4 worm cellular contexts compared by ENCODE assay signal in the genomic region with DNA sequence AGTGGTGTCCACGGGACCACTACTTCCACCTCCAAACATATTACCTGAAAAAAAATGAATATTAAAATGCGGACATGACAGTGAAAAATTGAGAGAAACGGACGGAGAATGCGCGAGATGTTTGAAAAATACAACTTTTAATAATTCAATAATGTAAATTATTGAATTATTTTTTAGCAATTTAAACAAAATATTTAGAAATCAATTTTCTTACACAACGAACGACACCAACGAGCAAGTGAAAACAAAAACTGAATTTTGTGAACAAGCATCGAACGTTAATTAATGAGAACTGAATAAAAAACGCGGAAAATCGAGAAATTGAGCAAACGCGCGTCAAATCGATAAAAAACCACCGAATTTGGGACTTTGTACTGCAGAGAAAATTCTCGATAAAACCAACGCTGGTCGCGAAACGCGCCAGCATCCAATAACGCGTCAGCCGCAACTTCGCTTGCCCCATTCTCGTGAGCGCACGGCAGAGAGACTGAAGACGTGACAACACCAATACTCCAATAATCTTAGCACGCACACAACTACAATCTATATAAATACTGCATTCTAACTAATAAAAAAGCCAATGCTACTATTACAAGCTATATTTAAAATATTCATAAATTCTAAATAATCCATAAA.
TF ChIP-seq lines count a peak whose summit lies in the region.

A gene (minus strand): TSS at position 51 of the 636 bp plus-strand sequence.
A gene (plus strand): TSS at position 447 of the 636 bp plus-strand sequence.

TF ChIP-seq in whole organism, L2 larva, 48 proteins besides CTCF, POLR2A, EP300 and RAD21 (continues in another document):
- TF ChIP-seq egl-27 (tag; optimal IDR thresholded peaks at IDR 0.05; lab: Kevin White, UChicago), result peak; percentile 73
- peak; percentile 87 for TF ChIP-seq nhr-129 (tag; optimal IDR thresholded peaks at IDR 0.05; lab: Kevin White, UChicago)
- peak; percentile 37 for TF ChIP-seq nhr-12 (tag; optimal IDR thresholded peaks at IDR 0.05; lab: Kevin White, UChicago)
- peak; percentile 7 for TF ChIP-seq nhr-237 (tag; optimal IDR thresholded peaks at IDR 0.05; lab: Kevin White, UChicago)
- TF ChIP-seq ama-1 (optimal IDR thresholded peaks at IDR 0.05; lab: Kevin White, UChicago), result peak; percentile 7
- TF ChIP-seq alr-1 (tag; optimal IDR thresholded peaks at IDR 0.05; lab: Kevin White, UChicago), result no peak
- no peak for TF ChIP-seq unc-39 (tag; optimal IDR thresholded peaks at IDR 0.05; lab: Kevin White, UChicago)
- peak; percentile 50 for TF ChIP-seq ceh-82 (tag; optimal IDR thresholded peaks at IDR 0.05; lab: Kevin White, UChicago)
- TF ChIP-seq nhr-25 (tag; optimal IDR thresholded peaks at IDR 0.05; lab: Kevin White, UChicago), result peak; percentile 85
- peak; percentile 89 to 93 for TF ChIP-seq lsy-2 (tag; optimal IDR thresholded peaks at IDR 0.05; lab: Kevin White, UChicago)
- peak; percentile 36 for TF ChIP-seq R02D3.7 (tag; optimal IDR thresholded peaks at IDR 0.05; lab: Kevin White, UChicago)
- peak; percentile 56 for TF ChIP-seq nhr-6 (tag; optimal IDR thresholded peaks at IDR 0.05; lab: Kevin White, UChicago)
- peak; percentile 26 for TF ChIP-seq blmp-1 (tag; optimal IDR thresholded peaks at IDR 0.05; lab: Kevin White, UChicago; ENCODE audit: insufficient read depth)
- TF ChIP-seq peb-1 (tag; optimal IDR thresholded peaks at IDR 0.05; lab: Kevin White, UChicago), result no peak
- TF ChIP-seq nhr-23 (tag; optimal IDR thresholded peaks at IDR 0.05; lab: Kevin White, UChicago), result no peak
- no peak for TF ChIP-seq mbf-1 (tag; optimal IDR thresholded peaks at IDR 0.05; lab: Kevin White, UChicago)
- no peak for TF ChIP-seq aly-2 (tag; optimal IDR thresholded peaks at IDR 0.05; lab: Kevin White, UChicago)
- TF ChIP-seq ztf-4 (tag; optimal IDR thresholded peaks at IDR 0.05; lab: Kevin White, UChicago), result peak; percentile 66
- peak; percentile 86 for TF ChIP-seq mab-5 (tag; optimal IDR thresholded peaks at IDR 0.05; lab: Kevin White, UChicago)
- TF ChIP-seq lin-13 (GFP tag; optimal IDR thresholded peaks at IDR 0.05; lab: Kevin White, UChicago), result peak; percentile 83
- peak; percentile 96 for TF ChIP-seq C34F6.9 (tag; optimal IDR thresholded peaks at IDR 0.05; lab: Kevin White, UChicago)

TF ChIP-seq in whole organism, L4 larva, 104 proteins besides CTCF, POLR2A, EP300 and RAD21 (continues in another document):
- no peak for TF ChIP-seq madf-5 (GFP tag; IDR thresholded peaks at IDR 0.05; lab: Robert Waterston, UW)
- no peak for TF ChIP-seq sdz-12 (GFP tag; optimal IDR thresholded peaks at IDR 0.05; lab: Kevin White, UChicago)
- TF ChIP-seq hmg-1.1 (GFP tag; IDR thresholded peaks at IDR 0.05; lab: Robert Waterston, UW), result peak; percentile 95
- peak; percentile 81 for TF ChIP-seq lin-29 (GFP tag; IDR thresholded peaks at IDR 0.05; lab: Robert Waterston, UW)
- peak; percentile 52 for TF ChIP-seq nhr-6 (tag; optimal IDR thresholded peaks at IDR 0.05; lab: Kevin White, UChicago)
- TF ChIP-seq pqm-1 (tag; optimal IDR thresholded peaks at IDR 0.05; lab: Kevin White, UChicago), result no peak
- TF ChIP-seq tra-1 (GFP tag; IDR thresholded peaks at IDR 0.05; lab: Robert Waterston, UW), result peak; percentile 69; the same call in 1 of the 2 replicates
- peak; percentile 91 for TF ChIP-seq nhr-42 (GFP tag; IDR thresholded peaks at IDR 0.05; lab: Robert Waterston, UW)
- peak; percentile 77 for TF ChIP-seq nhr-48 (tag; optimal IDR thresholded peaks at IDR 0.05; lab: Kevin White, UChicago)
- TF ChIP-seq zfp-3 (GFP tag; conservative IDR thresholded peaks at IDR 0.05; lab: Robert Waterston, UW), result peak; percentile 88
- no peak for TF ChIP-seq lin-1 (GFP tag; IDR thresholded peaks at IDR 0.05; lab: Robert Waterston, UW)
- TF ChIP-seq duxl-1 (tag; optimal IDR thresholded peaks at IDR 0.05; lab: Kevin White, UChicago; ENCODE audit: poor library complexity), result peak; percentile 82
- TF ChIP-seq mxl-2 (GFP tag; conservative IDR thresholded peaks at IDR 0.05; lab: Robert Waterston, UW), result no peak
- peak; percentile 59 for TF ChIP-seq fkh-10 (GFP tag; optimal IDR thresholded peaks at IDR 0.05; lab: Kevin White, UChicago)
- TF ChIP-seq lir-3 (tag; optimal IDR thresholded peaks at IDR 0.05; lab: Kevin White, UChicago), result peak; percentile 3
- TF ChIP-seq F49E8.2 (tag; optimal IDR thresholded peaks at IDR 0.05; lab: Kevin White, UChicago; ENCODE audit: borderline replicate concordance), result peak; percentile 48
- TF ChIP-seq mes-2 (tag; optimal IDR thresholded peaks at IDR 0.05; lab: Kevin White, UChicago; ENCODE audit: poor library complexity, severe bottlenecking), result peak; percentile 90
- TF ChIP-seq Y48G9A.11 (GFP tag; IDR thresholded peaks at IDR 0.05; lab: Robert Waterston, UW), result peak; percentile 45; the same call in 1 of the 2 replicates
- TF ChIP-seq rbr-2 (tag; optimal IDR thresholded peaks at IDR 0.05; lab: Kevin White, UChicago), result peak; percentile 96
- TF ChIP-seq Y5F2A.4 (GFP tag; optimal IDR thresholded peaks at IDR 0.05; lab: Kevin White, UChicago), result peak; percentile 58

TF ChIP-seq in whole organism, late embryonic, 69 proteins besides CTCF, POLR2A, EP300 and RAD21 (continues in another document):
- TF ChIP-seq ahr-1 (tag; optimal IDR thresholded peaks at IDR 0.05; lab: Kevin White, UChicago) (no peak), tbx-7 (tag; optimal IDR thresholded peaks at IDR 0.05; lab: Kevin White, UChicago) (no peak), gmeb-2 (tag; optimal IDR thresholded peaks at IDR 0.05; lab: Kevin White, UChicago) (peak; percentile 50), sox-4 (tag; optimal IDR thresholded peaks at IDR 0.05; lab: Kevin White, UChicago) (peak; percentile 16), nhr-11 (tag; optimal IDR thresholded peaks at IDR 0.05; lab: Kevin White, UChicago) (no peak), T23F11.4 (GFP tag; optimal IDR thresholded peaks at IDR 0.05; lab: Kevin White, UChicago) (peak; percentile 61), che-1 (tag; optimal IDR thresholded peaks at IDR 0.05; lab: Kevin White, UChicago) (no peak), F13H6.1 (tag; optimal IDR thresholded peaks at IDR 0.05; lab: Kevin White, UChicago) (peak; percentile 38), ceh-30 (tag; optimal IDR thresholded peaks at IDR 0.05; lab: Kevin White, UChicago) (peak; percentile 80), pros-1 (tag; optimal IDR thresholded peaks at IDR 0.05; lab: Kevin White, UChicago) (no peak), elt-2 (tag; optimal IDR thresholded peaks at IDR 0.05; lab: Kevin White, UChicago) (peak; percentile 74), fkh-10 (GFP tag; optimal IDR thresholded peaks at IDR 0.05; lab: Kevin White, UChicago) (no peak), lin-11 (tag; optimal IDR thresholded peaks at IDR 0.05; lab: Kevin White, UChicago) (no peak), pag-3 (tag; optimal IDR thresholded peaks at IDR 0.05; lab: Kevin White, UChicago; ENCODE audit: borderline replicate concordance) (no peak), ets-4 (tag; optimal IDR thresholded peaks at IDR 0.05; lab: Kevin White, UChicago) (peak; percentile 27), madf-2 (tag; optimal IDR thresholded peaks at IDR 0.05; lab: Kevin White, UChicago) (peak; percentile 64), Y22D7AL.16 (tag; optimal IDR thresholded peaks at IDR 0.05; lab: Kevin White, UChicago) (peak; percentile 49), unc-3 (GFP tag; conservative IDR thresholded peaks at IDR 0.05; lab: Robert Waterston, UW) (peak; percentile 54; the same call in 1 of the 2 replicates), unc-3 (tag; optimal IDR thresholded peaks at IDR 0.05; lab: Kevin White, UChicago) (no peak), ceh-18 (tag; optimal IDR thresholded peaks at IDR 0.05; lab: Kevin White, UChicago) (peak; percentile 44), pat-9 (tag; optimal IDR thresholded peaks at IDR 0.05; lab: Kevin White, UChicago) (peak; percentile 54), ceh-9 (tag; optimal IDR thresholded peaks at IDR 0.05; lab: Kevin White, UChicago) (no peak), hlh-13 (GFP tag; optimal IDR thresholded peaks at IDR 0.05; lab: Kevin White, UChicago) (no peak)

TF ChIP-seq in whole organism, mixed stage, embryonic, 35 proteins besides CTCF, POLR2A, EP300 and RAD21 (continues in another document):
- TF ChIP-seq nhr-28 (tag; optimal IDR thresholded peaks at IDR 0.05; lab: Kevin White, UChicago) (no peak), ztf-11 (tag; optimal IDR thresholded peaks at IDR 0.05; lab: Kevin White, UChicago) (peak; percentile 5), pha-4 (tag; optimal IDR thresholded peaks at IDR 0.05; lab: Kevin White, UChicago) (peak; percentile 84), M03D4.4 (tag; optimal IDR thresholded peaks at IDR 0.05; lab: Kevin White, UChicago) (peak; percentile 65), nhr-2 (tag; optimal IDR thresholded peaks at IDR 0.05; lab: Kevin White, UChicago) (no peak), zip-8 (tag; optimal IDR thresholded peaks at IDR 0.05; lab: Kevin White, UChicago) (no peak), tbx-8 (GFP tag; optimal IDR thresholded peaks at IDR 0.05; lab: Kevin White, UChicago) (peak; percentile 14), ces-1 (GFP tag; optimal IDR thresholded peaks at IDR 0.05; lab: Kevin White, UChicago) (peak; percentile 45), mep-1 (tag; optimal IDR thresholded peaks at IDR 0.05; lab: Kevin White, UChicago) (peak; percentile 89), snpc-4 (tag; optimal IDR thresholded peaks at IDR 0.05; lab: Kevin White, UChicago) (no peak), ham-2 (GFP tag; optimal IDR thresholded peaks at IDR 0.05; lab: Kevin White, UChicago) (no peak), elt-3 (tag; optimal IDR thresholded peaks at IDR 0.05; lab: Kevin White, UChicago) (no peak), drap-1 (GFP tag; optimal IDR thresholded peaks at IDR 0.05; lab: Kevin White, UChicago) (peak; percentile 72), mls-2 (tag; optimal IDR thresholded peaks at IDR 0.05; lab: Kevin White, UChicago) (peak; percentile 76), sem-2 (GFP tag; optimal IDR thresholded peaks at IDR 0.05; lab: Kevin White, UChicago) (peak; percentile 28), nhr-12 (tag; optimal IDR thresholded peaks at IDR 0.05; lab: Kevin White, UChicago) (peak; percentile 13), flh-1 (GFP tag; optimal IDR thresholded peaks at IDR 0.05; lab: Kevin White, UChicago) (no peak), bed-3 (GFP tag; optimal IDR thresholded peaks at IDR 0.05; lab: Kevin White, UChicago) (peak; percentile 51), nhr-237 (tag; optimal IDR thresholded peaks at IDR 0.05; lab: Kevin White, UChicago) (peak; percentile 70), lin-13 (tag; optimal IDR thresholded peaks at IDR 0.05; lab: Kevin White, UChicago) (peak; percentile 95), cnd-1 (tag; optimal IDR thresholded peaks at IDR 0.05; lab: Kevin White, UChicago) (peak; percentile 81), lin-32 (GFP tag; optimal IDR thresholded peaks at IDR 0.05; lab: Kevin White, UChicago) (peak; percentile 37), unc-39 (tag; optimal IDR thresholded peaks at IDR 0.05; lab: Kevin White, UChicago) (no peak), ceh-83 (GFP tag; optimal IDR thresholded peaks at IDR 0.05; lab: Kevin White, UChicago) (no peak), ceh-39 (tag; optimal IDR thresholded peaks at IDR 0.05; lab: Kevin White, UChicago) (peak; percentile 65), elt-1 (tag; optimal IDR thresholded peaks at IDR 0.05; lab: Kevin White, UChicago; ENCODE audit: borderline replicate concordance, insufficient read depth) (no peak), hlh-1 (tag; optimal IDR thresholded peaks at IDR 0.05; lab: Kevin White, UChicago) (peak; percentile 7)
